Worm (Caenorhabditis elegans) whole organism, L4 larva: ENCODE data around the gene srv-13.

Experiments
- D1046.2 ChIP-seq: fragments of 200-800 bp; sonication (Bioruptor generic); IDR thresholded peaks from 2 replicates; pipeline ENCODE4 v1.3.6; 2022; ENCODE audit warnings: missing genetic modification characterization, missing compliant biosample characterization
- Y5F2A.4 ChIP-seq: fragments of 200-800 bp; sonication (Bioruptor generic); optimal IDR thresholded peaks from 2 replicates; lab custom pipeline; 2018; ENCODE audit warnings: mild to moderate bottlenecking, missing genetic modification characterization, missing compliant biosample characterization
- ZK546.5 ChIP-seq, 2 experiments: sonication (generic microtip); optimal IDR thresholded peaks; 2 replicates each; lab custom pipeline; 2017; ENCODE audit warnings: missing biosample characterization in 2 of 2, missing genetic modification characterization in 2 of 2
- aha-1 ChIP-seq: fragments of 150-350 bp; peaks from one replicate; lab custom pipeline; 2014; ENCODE audit warnings: missing biosample characterization, missing genetic modification characterization
- ceh-82 ChIP-seq: sonication (generic microtip); optimal IDR thresholded peaks from 2 replicates; lab custom pipeline; 2017; ENCODE audit warnings: missing biosample characterization, missing genetic modification characterization
- ces-1 ChIP-seq: fragments of 150-350 bp; sonication (generic microtip); optimal IDR thresholded peaks from 4 replicates; lab custom pipeline; 2014; ENCODE audit warnings: missing biosample characterization, missing genetic modification reagents, missing genetic modification characterization
- cey-2 ChIP-seq: sonication (generic microtip); optimal IDR thresholded peaks from 3 replicates; lab custom pipeline; 2017; ENCODE audit warnings: missing genetic modification characterization, mild to moderate bottlenecking, missing compliant biosample characterization, antibody characterized with exemption, borderline replicate concordance; ENCODE audit not compliant: insufficient read depth
- daf-16 ChIP-seq, 3 experiments: sonication (generic microtip); optimal IDR thresholded peaks; 2 replicates each; lab custom pipeline; 2016 to 2017; ENCODE audit warnings: missing genetic modification characterization in 3 of 3, missing genetic modification reagents in 3 of 3, mild to moderate bottlenecking in 2 of 3, missing compliant biosample characterization in 2 of 3, missing biosample characterization in 1 of 3, moderate library complexity in 1 of 3
- dmd-6 ChIP-seq: fragments of 200-800 bp; sonication (Bioruptor generic); IDR thresholded peaks from 2 replicates; pipeline ENCODE4 v1.3.6; 2022; ENCODE audit warnings: missing genetic modification reagents, missing genetic modification characterization, missing compliant biosample characterization
- dmd-8 ChIP-seq: fragments of 200-800 bp; sonication (Bioruptor generic); IDR thresholded peaks from 2 replicates; pipeline ENCODE4 v1.3.6; 2022; ENCODE audit warnings: missing genetic modification characterization, missing compliant biosample characterization
- dpl-1 ChIP-seq: fragments of 150-350 bp; optimal IDR thresholded peaks from 2 replicates; lab custom pipeline; 2014; ENCODE audit warnings: missing biosample characterization, missing genetic modification reagents, missing genetic modification characterization
- duxl-1 ChIP-seq: sonication (generic microtip); optimal IDR thresholded peaks from 2 replicates; lab custom pipeline; 2016; ENCODE audit warnings: mild to moderate bottlenecking, missing genetic modification characterization, moderate library complexity, missing compliant biosample characterization; ENCODE audit not compliant: poor library complexity
- egl-27 ChIP-seq: sonication (generic microtip); optimal IDR thresholded peaks from 3 replicates; lab custom pipeline; 2017; ENCODE audit warnings: missing biosample characterization, missing genetic modification reagents, missing genetic modification characterization
- egl-43 ChIP-seq: fragments of 200-800 bp; sonication (Bioruptor generic); IDR thresholded peaks from 2 replicates; pipeline ENCODE4 v1.3.6; 2022; ENCODE audit warnings: missing genetic modification reagents, missing genetic modification characterization, missing compliant biosample characterization
- gei-8 ChIP-seq: fragments of 200-800 bp; sonication (Bioruptor generic); optimal IDR thresholded peaks from 2 replicates; lab custom pipeline; 2018; ENCODE audit warnings: mild to moderate bottlenecking, missing genetic modification characterization, missing compliant biosample characterization
- hif-1 ChIP-seq, 2 experiments: sonication (generic microtip); optimal IDR thresholded peaks; 2 replicates each; lab custom pipeline; 2016 to 2017; ENCODE audit warnings: missing compliant biosample characterization in 2 of 2, missing genetic modification characterization in 2 of 2, missing genetic modification reagents in 2 of 2, missing genotype in 2 of 2, mild to moderate bottlenecking in 1 of 2
- jun-1 ChIP-seq: fragments of 150-350 bp; optimal IDR thresholded peaks from 2 replicates; lab custom pipeline; 2014; ENCODE audit warnings: missing biosample characterization, missing genetic modification reagents, missing genetic modification characterization
- lin-1 ChIP-seq: fragments of 200-800 bp; sonication (Bioruptor generic); IDR thresholded peaks from 2 replicates; pipeline ENCODE4 v1.3.6; 2022; ENCODE audit warnings: missing genetic modification reagents, missing genetic modification characterization, missing compliant biosample characterization
- lin-38 ChIP-seq: fragments of 200-800 bp; sonication (Bioruptor generic); IDR thresholded peaks from 2 replicates; pipeline ENCODE4 v1.3.6; 2022; ENCODE audit warnings: missing genetic modification reagents, missing genetic modification characterization, missing compliant biosample characterization
- lsy-2 ChIP-seq, 2 experiments: fragments of 150-350 bp in 1 of 2; sonication (generic microtip) in 1 of 2; optimal IDR thresholded peaks; 2 replicates each; lab custom pipeline; 2014 to 2017; ENCODE audit warnings: missing biosample characterization in 2 of 2, missing genetic modification characterization in 2 of 2
- madf-5 ChIP-seq, 2 experiments: fragments of 200-800 bp; sonication (Bioruptor generic); IDR thresholded peaks; 2 replicates each; pipeline ENCODE4 v1.3.6; 2022; ENCODE audit warnings: missing compliant biosample characterization in 2 of 2, missing genetic modification characterization in 2 of 2
- madf-9 ChIP-seq: fragments of 200-800 bp; sonication (Bioruptor generic); conservative IDR thresholded peaks from 2 replicates; pipeline ENCODE4 v1.3.6; 2022; ENCODE audit warnings: missing genetic modification reagents, missing genetic modification characterization, missing compliant biosample characterization
- mdt-29 ChIP-seq: fragments of 200-800 bp; sonication (Bioruptor generic); IDR thresholded peaks from 2 replicates; pipeline ENCODE4 v1.3.6; 2022; ENCODE audit warnings: missing genetic modification reagents, missing genetic modification characterization, missing compliant biosample characterization
- mes-2 ChIP-seq: sonication (generic microtip); optimal IDR thresholded peaks from 2 replicates; lab custom pipeline; 2016; ENCODE audit warnings: missing genotype, mild to moderate bottlenecking, missing genetic modification characterization, missing compliant biosample characterization; ENCODE audit not compliant: poor library complexity, severe bottlenecking
- mxl-2 ChIP-seq: fragments of 200-800 bp; sonication (Bioruptor generic); conservative IDR thresholded peaks from 2 replicates; pipeline ENCODE4 v1.3.6; 2022; ENCODE audit warnings: missing genetic modification reagents, missing genetic modification characterization, missing compliant biosample characterization
- mxl-3 ChIP-seq: fragments of 200-800 bp; sonication (Bioruptor generic); optimal IDR thresholded peaks from 2 replicates; lab custom pipeline; 2018; ENCODE audit warnings: mild to moderate bottlenecking, missing genetic modification characterization, missing compliant biosample characterization
- nhr-11 ChIP-seq: fragments of 150-350 bp; optimal IDR thresholded peaks from 2 replicates; lab custom pipeline; 2014; ENCODE audit warnings: missing biosample characterization, missing genetic modification characterization
- nhr-237 ChIP-seq: sonication (generic microtip); optimal IDR thresholded peaks from 2 replicates; lab custom pipeline; 2017; ENCODE audit warnings: missing biosample characterization, missing genetic modification characterization
- nhr-28 ChIP-seq: fragments of 150-350 bp; optimal IDR thresholded peaks from 2 replicates; lab custom pipeline; 2014; ENCODE audit warnings: missing biosample characterization, missing genetic modification characterization
- nhr-48 ChIP-seq: sonication (generic microtip); optimal IDR thresholded peaks from 2 replicates; lab custom pipeline; 2016; ENCODE audit warnings: mild to moderate bottlenecking, missing genetic modification characterization, missing compliant biosample characterization
- nhr-76 ChIP-seq: fragments of 150-350 bp; optimal IDR thresholded peaks from 2 replicates; lab custom pipeline; 2014; ENCODE audit warnings: missing biosample characterization, missing genetic modification characterization
- pqm-1 ChIP-seq: sonication (generic microtip); optimal IDR thresholded peaks from 2 replicates; lab custom pipeline; 2017; ENCODE audit warnings: missing biosample characterization, missing genetic modification characterization
- set-16 ChIP-seq: fragments of 200-800 bp; sonication (Bioruptor generic); IDR thresholded peaks from 2 replicates; pipeline ENCODE4 v1.3.6; 2022; ENCODE audit warnings: missing genetic modification reagents, missing genetic modification characterization, missing compliant biosample characterization
- snpc-1.2 ChIP-seq: fragments of 200-800 bp; sonication (Bioruptor generic); IDR thresholded peaks from 2 replicates; pipeline ENCODE4 v1.3.6; 2022; ENCODE audit warnings: missing genetic modification reagents, missing genetic modification characterization, missing compliant biosample characterization
- tra-1 ChIP-seq: fragments of 200-800 bp; sonication (Bioruptor generic); IDR thresholded peaks from 2 replicates; pipeline ENCODE4 v1.3.6; 2022; ENCODE audit warnings: missing genetic modification reagents, missing genetic modification characterization, missing compliant biosample characterization
- unc-39 ChIP-seq: sonication (generic microtip); optimal IDR thresholded peaks from 2 replicates; lab custom pipeline; 2017; ENCODE audit warnings: missing biosample characterization, missing genetic modification characterization
- vab-7 ChIP-seq: fragments of 200-800 bp; sonication (Bioruptor generic); IDR thresholded peaks from 2 replicates; pipeline ENCODE4 v1.3.6; 2022; ENCODE audit warnings: missing genetic modification reagents, missing genetic modification characterization, missing compliant biosample characterization
- zfp-2 ChIP-seq: sonication (generic microtip); optimal IDR thresholded peaks from 2 replicates; lab custom pipeline; 2016; ENCODE audit warnings: mild to moderate bottlenecking, missing genetic modification characterization, missing compliant biosample characterization
- zip-2 ChIP-seq: fragments of 150-350 bp; optimal IDR thresholded peaks from 2 replicates; lab custom pipeline; 2014; ENCODE audit warnings: missing biosample characterization, missing genetic modification characterization

srv-13 gene

ce11 chrIV:6366032-6366431 is 38.9 kb upstream of the srv-13 start:
- peak; percentile 61 for TF ChIP-seq ces-1 (GFP tag; lab: Kevin White, UChicago)
- no peak for TF ChIP-seq mdt-29 (GFP tag; lab: Robert Waterston, UW)

DNA sequence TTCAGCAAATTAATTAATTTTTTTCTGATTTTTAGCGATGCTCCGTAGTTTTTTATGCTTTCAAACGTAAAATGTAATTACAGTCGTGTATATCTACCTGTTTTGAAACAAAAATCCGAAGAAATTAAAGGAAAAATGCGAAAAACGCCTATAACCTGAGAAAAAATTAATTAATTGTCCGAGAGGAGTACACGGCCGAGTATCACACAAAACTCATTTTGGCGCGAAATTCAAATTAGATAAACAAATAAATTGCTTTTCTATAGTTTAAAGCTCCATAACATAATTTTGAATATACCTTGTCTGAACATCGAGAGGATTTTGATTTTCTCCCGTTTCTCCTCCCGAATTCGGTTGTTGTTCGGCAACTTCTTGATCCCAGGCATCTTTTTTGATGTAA is 35.5 kb upstream of the srv-13 start:
- TF ChIP-seq daf-16 (GFP tag; optimal IDR thresholded peaks at IDR 0.05; lab: Kevin White, UChicago): no peak
- no peak for TF ChIP-seq daf-16 (tag; optimal IDR thresholded peaks at IDR 0.05; lab: Kevin White, UChicago)
- TF ChIP-seq lsy-2 (tag; optimal IDR thresholded peaks at IDR 0.05; lab: Kevin White, UChicago): peak in 1 of 2 experiments; percentile 52
- TF ChIP-seq pqm-1 (tag; lab: Kevin White, UChicago): no peak
- TF ChIP-seq snpc-1.2: 0 out of 2 replicates have a peak, but pooled peaks have one; percentile 38
- no peak for TF ChIP-seq mxl-3 (GFP tag; lab: Kevin White, UChicago)
- TF ChIP-seq lin-38: peak; percentile 46
- peak; percentile 91 for TF ChIP-seq dpl-1 (GFP tag; lab: Kevin White, UChicago)
- TF ChIP-seq mes-2 (tag; lab: Kevin White, UChicago): peak; percentile 83
- TF ChIP-seq dmd-6: 0 out of 2 replicates have a peak, but pooled peaks have one; percentile 12
- TF ChIP-seq hif-1 (tag; optimal IDR thresholded peaks at IDR 0.05; lab: Kevin White, UChicago): peak in 1 of 2 experiments; percentile 10

ce11 chrIV:6372267-6372666 is 32.7 kb upstream of the srv-13 start:
- TF ChIP-seq duxl-1 (tag; lab: Kevin White, UChicago): no peak
- peak; percentile 90 for TF ChIP-seq aha-1 (tag; lab: Kevin White, UChicago)
- no peak for TF ChIP-seq nhr-48 (tag; lab: Kevin White, UChicago)
- TF ChIP-seq, all 104 proteins: peak for 1

ce11 chrIV:6372993-6373392 is 32.0 kb upstream of the srv-13 start, which contains the start of gene smg-3:
TSS of gene smg-3 (minus strand) at chrIV:6373093.
- TF ChIP-seq Y5F2A.4: no peak
- no peak for TF ChIP-seq hif-1 (tag; optimal IDR thresholded peaks at IDR 0.05; lab: Kevin White, UChicago)

ce11 chrIV:6373721-6374120 is 31.2 kb upstream of the srv-13 start:
- no peak for TF ChIP-seq mes-2 (tag; lab: Kevin White, UChicago)
- TF ChIP-seq set-16 (GFP tag; lab: Robert Waterston, UW): peak; percentile 52
- TF ChIP-seq vab-7 (GFP tag; lab: Robert Waterston, UW): 0 out of 2 replicates have a peak, but pooled peaks have one; percentile 5
- 0 out of 2 replicates have a peak, but pooled peaks have one; percentile 37 for TF ChIP-seq dmd-8 (GFP tag; lab: Robert Waterston, UW)

ce11 chrIV:6376473-6377115 is 28.4 kb upstream of the srv-13 start, which contains the start of the genes hrpf-2 and bli-6:
TSS of gene hrpf-2 (minus strand) at chrIV:6376523.
TSS of gene bli-6 (plus strand) at chrIV:6377065.
- TF ChIP-seq ZK546.5 (tag; optimal IDR thresholded peaks at IDR 0.05; lab: Kevin White, UChicago) (no peak), nhr-28 (tag; lab: Kevin White, UChicago) (peak; percentile 57), dpl-1 (GFP tag; lab: Kevin White, UChicago) (peak; percentile 82), lin-1 (GFP tag; lab: Robert Waterston, UW) (no peak), jun-1 (tag; lab: Kevin White, UChicago) (no peak), mxl-2 (GFP tag; lab: Robert Waterston, UW) (no peak), tra-1 (GFP tag; lab: Robert Waterston, UW) (no peak), egl-43 (GFP tag; lab: Robert Waterston, UW) (no peak), zip-2 (tag; lab: Kevin White, UChicago) (no peak), gei-8 (GFP tag; lab: Kevin White, UChicago) (no peak), zfp-2 (tag; lab: Kevin White, UChicago) (peak; percentile 1), nhr-237 (tag; lab: Kevin White, UChicago) (no peak), nhr-48 (tag; lab: Kevin White, UChicago) (peak; percentile 31), nhr-11 (tag; lab: Kevin White, UChicago) (no peak), pqm-1 (tag; lab: Kevin White, UChicago) (no peak), madf-9 (GFP tag; lab: Robert Waterston, UW) (no peak), nhr-76 (no peak), egl-27 (no peak), ceh-82 (no peak), unc-39 (no peak), D1046.2 (GFP tag; lab: Robert Waterston, UW) (no peak), cey-2 (tag; lab: Kevin White, UChicago) (no peak), madf-5 (GFP tag; IDR thresholded peaks at IDR 0.05; lab: Robert Waterston, UW) (no peak)
